Fruit fly (Drosophila melanogaster): ENCODE data around the gene Ccn.

The Ccn gene

dm6 chr3L:17739627-17740026, 49.8 kb downstream of the Ccn start:
- TF ChIP-seq toe (GFP tag; optimal IDR thresholded peaks at IDR 0.05), result no peak
- no peak for TF ChIP-seq bab1 (GFP tag; optimal IDR thresholded peaks at IDR 0.05)
- no peak for TF ChIP-seq CG33017 (tag; optimal IDR thresholded peaks at IDR 0.05)
- TF ChIP-seq ovo (GFP tag; optimal IDR thresholded peaks at IDR 0.05), result no peak
- TF ChIP-seq cic (GFP tag; optimal IDR thresholded peaks at IDR 0.05), result no peak
- TF ChIP-seq Clk (GFP tag; optimal IDR thresholded peaks at IDR 0.05), result no peak
- no peak for TF ChIP-seq CG1620 (GFP tag; optimal IDR thresholded peaks at IDR 0.05)
- TF ChIP-seq Crg-1 (GFP tag; optimal IDR thresholded peaks at IDR 0.05), result no peak
- no peak for TF ChIP-seq pad (GFP tag; optimal IDR thresholded peaks at IDR 0.05)
- no peak for TF ChIP-seq CG14711 (tag; optimal IDR thresholded peaks at IDR 0.05)
- TF ChIP-seq CG7045 (GFP tag; optimal IDR thresholded peaks at IDR 0.05), result no peak
- TF ChIP-seq cnc (optimal IDR thresholded peaks at IDR 0.05), result no peak
- no peak for TF ChIP-seq CG12768 (GFP tag; optimal IDR thresholded peaks at IDR 0.05)
- TF ChIP-seq kay (GFP tag; ENCODE audit: borderline replicate concordance), result no peak
- no peak for TF ChIP-seq Hr96 (GFP tag; optimal IDR thresholded peaks at IDR 0.05)
- TF ChIP-seq CG7101 (tag; optimal IDR thresholded peaks at IDR 0.05), result no peak
- no peak for TF ChIP-seq CG5204 (GFP tag; optimal IDR thresholded peaks at IDR 0.05)
- TF ChIP-seq Mnt (GFP tag; optimal IDR thresholded peaks at IDR 0.05), result no peak
- no peak for TF ChIP-seq CG11617 (GFP tag; optimal IDR thresholded peaks at IDR 0.05)

dm6 chr3L:17740471-17740870, 50.7 kb downstream of the Ccn start, which contains the start of gene CG7460:
Gene CG7460, plus strand, starts transcription at chr3L:17740540.
- TF ChIP-seq kay (GFP tag; ENCODE audit: borderline replicate concordance) (peak; percentile 96), cic (GFP tag; optimal IDR thresholded peaks at IDR 0.05) (peak; percentile 80), CG5204 (GFP tag; optimal IDR thresholded peaks at IDR 0.05) (peak; percentile 32), Hr96 (GFP tag; optimal IDR thresholded peaks at IDR 0.05) (peak; percentile 26), CG1620 (GFP tag; optimal IDR thresholded peaks at IDR 0.05) (no peak), bab1 (GFP tag; optimal IDR thresholded peaks at IDR 0.05) (peak; percentile 20), CG7101 (tag; optimal IDR thresholded peaks at IDR 0.05) (peak; percentile 14), Crg-1 (GFP tag; optimal IDR thresholded peaks at IDR 0.05) (no peak), toe (GFP tag; optimal IDR thresholded peaks at IDR 0.05) (peak; percentile 3), tj (GFP tag; optimal IDR thresholded peaks at IDR 0.05) (peak; percentile 70), cnc (optimal IDR thresholded peaks at IDR 0.05) (no peak), Mnt (GFP tag; optimal IDR thresholded peaks at IDR 0.05) (no peak), CG33017 (tag; optimal IDR thresholded peaks at IDR 0.05) (peak; percentile 47)

- TF ChIP-seq cic (GFP tag; optimal IDR thresholded peaks at IDR 0.05) (no peak), kay (GFP tag; ENCODE audit: borderline replicate concordance) (no peak), CG14711 (tag; optimal IDR thresholded peaks at IDR 0.05) (no peak), Crg-1 (GFP tag; optimal IDR thresholded peaks at IDR 0.05) (no peak), CG33017 (tag; optimal IDR thresholded peaks at IDR 0.05) (no peak), CG7101 (tag; optimal IDR thresholded peaks at IDR 0.05) (no peak), CG11617 (GFP tag; optimal IDR thresholded peaks at IDR 0.05) (no peak), CG7045 (GFP tag; optimal IDR thresholded peaks at IDR 0.05) (no peak), CG12768 (GFP tag; optimal IDR thresholded peaks at IDR 0.05) (no peak), toe (GFP tag; optimal IDR thresholded peaks at IDR 0.05) (no peak), bab1 (GFP tag; optimal IDR thresholded peaks at IDR 0.05) (no peak), tj (GFP tag; optimal IDR thresholded peaks at IDR 0.05) (no peak), CG1620 (GFP tag; optimal IDR thresholded peaks at IDR 0.05) (no peak), Clk (GFP tag; optimal IDR thresholded peaks at IDR 0.05) (no peak), ovo (GFP tag; optimal IDR thresholded peaks at IDR 0.05) (no peak), Hr96 (GFP tag; optimal IDR thresholded peaks at IDR 0.05) (no peak)
Observed at dm6 chr3L:17742531-17742930, 52.7 kb downstream of the Ccn start.

dm6 chr3L:17746760-17747159, 56.9 kb downstream of the Ccn start, which contains the start of gene CG6034:
Gene CG6034, minus strand, starts transcription at chr3L:17746860.
- TF ChIP-seq Mnt (GFP tag; optimal IDR thresholded peaks at IDR 0.05), result no peak
- TF ChIP-seq Crg-1 (GFP tag; optimal IDR thresholded peaks at IDR 0.05), result no peak
- TF ChIP-seq CG33017 (tag; optimal IDR thresholded peaks at IDR 0.05), result no peak
- TF ChIP-seq CG12768 (GFP tag; optimal IDR thresholded peaks at IDR 0.05), result no peak
- TF ChIP-seq cnc (optimal IDR thresholded peaks at IDR 0.05), result no peak
- no peak for TF ChIP-seq bab1 (GFP tag; optimal IDR thresholded peaks at IDR 0.05)

- TF ChIP-seq CG11617 (GFP tag; optimal IDR thresholded peaks at IDR 0.05) (no peak), bab1 (GFP tag; optimal IDR thresholded peaks at IDR 0.05) (no peak), CG12768 (GFP tag; optimal IDR thresholded peaks at IDR 0.05) (no peak), Clk (GFP tag; optimal IDR thresholded peaks at IDR 0.05) (no peak), cic (GFP tag; optimal IDR thresholded peaks at IDR 0.05) (no peak), CG33017 (tag; optimal IDR thresholded peaks at IDR 0.05) (no peak), CG7101 (tag; optimal IDR thresholded peaks at IDR 0.05) (no peak), tj (GFP tag; optimal IDR thresholded peaks at IDR 0.05) (no peak), Hr96 (GFP tag; optimal IDR thresholded peaks at IDR 0.05) (no peak)
Observed at dm6 chr3L:17750488-17750887, 60.7 kb downstream of the Ccn start, which contains the start of gene Adgf-B. Gene Adgf-B, minus strand, starts transcription at chr3L:17750588.

dm6 chr3L:17754285-17754684, 64.5 kb downstream of the Ccn start:
- TF ChIP-seq CG11617 (GFP tag; optimal IDR thresholded peaks at IDR 0.05) (no peak), Mnt (GFP tag; optimal IDR thresholded peaks at IDR 0.05) (peak; percentile 41), CG12768 (GFP tag; optimal IDR thresholded peaks at IDR 0.05) (peak; percentile 24), cic (GFP tag; optimal IDR thresholded peaks at IDR 0.05) (peak; percentile 67), CG33017 (tag; optimal IDR thresholded peaks at IDR 0.05) (no peak), kay (GFP tag; ENCODE audit: borderline replicate concordance) (peak; percentile 40)
